Worm (Caenorhabditis elegans): ENCODE results near the gene Y94H6A.10.

The Y94H6A.10 gene

ce11 chrIV:2676281-2676680 lies 34.2 kb downstream of the Y94H6A.10 start, which contains the start of gene Y94H6A.3 (continued):
- TF ChIP-seq ceh-90 (tag; optimal IDR thresholded peaks at IDR 0.05) (peak; percentile 68), mep-1 (tag; optimal IDR thresholded peaks at IDR 0.05) (peak; percentile 97), ces-1 (GFP tag; optimal IDR thresholded peaks at IDR 0.05) (no peak), F16B12.6 (tag; optimal IDR thresholded peaks at IDR 0.05) (peak; percentile 69), nhr-12 (tag; optimal IDR thresholded peaks at IDR 0.05) (peak; percentile 37), hpl-2 (GFP tag; optimal IDR thresholded peaks at IDR 0.05) (peak; percentile 20), ztf-11 (tag; optimal IDR thresholded peaks at IDR 0.05) (peak in 1 of 2 experiments; percentile 77), lsy-2 (tag; optimal IDR thresholded peaks at IDR 0.05) (peak; percentile 96), sptf-1 (tag; optimal IDR thresholded peaks at IDR 0.05) (no peak), ets-5 (GFP tag; IDR thresholded peaks at IDR 0.05) (no peak), unc-130 (tag; optimal IDR thresholded peaks at IDR 0.05) (peak; percentile 83), nhr-76 (tag; optimal IDR thresholded peaks at IDR 0.05) (no peak), sox-4 (tag; optimal IDR thresholded peaks at IDR 0.05) (peak; percentile 85), unc-98 (GFP tag; IDR thresholded peaks at IDR 0.05) (peak; percentile 45; the same call in 1 of the 2 replicates), elt-2 (tag; optimal IDR thresholded peaks at IDR 0.05) (peak; percentile 68), pag-3 (tag; optimal IDR thresholded peaks at IDR 0.05; ENCODE audit: borderline replicate concordance, insufficient read depth) (no peak), ztf-4 (tag; optimal IDR thresholded peaks at IDR 0.05) (peak; percentile 65), fkh-10 (GFP tag; optimal IDR thresholded peaks at IDR 0.05) (peak; percentile 63), mdl-1 (tag; optimal IDR thresholded peaks at IDR 0.05) (peak in 1 of 2 experiments; percentile 70), egl-27 (tag; optimal IDR thresholded peaks at IDR 0.05) (no peak), lin-35 (GFP tag; optimal IDR thresholded peaks at IDR 0.05) (peak; percentile 99), nhr-85 (tag) (peak; percentile 92), aha-1 (tag; optimal IDR thresholded peaks at IDR 0.05) (peak; percentile 38), ceh-88 (GFP tag; IDR thresholded peaks at IDR 0.05) (peak; percentile 66), zip-4 (GFP tag; optimal IDR thresholded peaks at IDR 0.05) (peak; percentile 86), hlh-17 (GFP tag; optimal IDR thresholded peaks at IDR 0.05; ENCODE audit: borderline replicate concordance) (no peak), ama-1 (optimal IDR thresholded peaks at IDR 0.05) (peak; percentile 51), nhr-90 (tag; optimal IDR thresholded peaks at IDR 0.05; ENCODE audit: poor library complexity) (peak; percentile 93), C16A3.4 (tag; optimal IDR thresholded peaks at IDR 0.05) (peak; percentile 87), snpc-4 (tag; optimal IDR thresholded peaks at IDR 0.05) (peak; percentile 77), unc-62 (GFP tag; optimal IDR thresholded peaks at IDR 0.05) (no peak), swsn-7 (tag; optimal IDR thresholded peaks at IDR 0.05) (peak; percentile 94), fos-1 (tag; optimal IDR thresholded peaks at IDR 0.05) (peak; percentile 85), lin-14 (GFP tag; optimal IDR thresholded peaks at IDR 0.05) (no peak), Y116A8C.19 (tag; optimal IDR thresholded peaks at IDR 0.05; ENCODE audit: borderline replicate concordance) (no peak), sup-37 (GFP tag; optimal IDR thresholded peaks at IDR 0.05) (peak; percentile 78), tbx-2 (tag; optimal IDR thresholded peaks at IDR 0.05) (peak; percentile 94), dsc-1 (tag; optimal IDR thresholded peaks at IDR 0.05) (peak; percentile 96), elt-3 (tag; optimal IDR thresholded peaks at IDR 0.05) (peak in 2 of 6 experiments; percentile 78 to 88), egl-13 (tag; optimal IDR thresholded peaks at IDR 0.05) (peak; percentile 78), nhr-237 (tag; optimal IDR thresholded peaks at IDR 0.05) (peak; percentile 9), vab-15 (tag; optimal IDR thresholded peaks at IDR 0.05) (no peak), nhr-77 (tag; optimal IDR thresholded peaks at IDR 0.05) (peak; percentile 75), mef-2 (tag; optimal IDR thresholded peaks at IDR 0.05) (no peak)

ce11 chrIV:2674915-2675314 lies 35.6 kb downstream of the Y94H6A.10 start, which contains the start of gene gpx-4:
gpx-4 (minus strand) TSS chrIV:2675015.
- TF ChIP-seq lsy-2 (tag; optimal IDR thresholded peaks at IDR 0.05) = peak in 1 of 2 experiments; percentile 10

All from whole organism, L1 larva.